Worm (Caenorhabditis elegans) whole organism, L3 larva: ENCODE measurements around the gene nhr-168.

Experiments used
- ama-1 ChIP-seq: fragments of 150-350 bp; optimal IDR thresholded peaks from 2 replicates; lab custom pipeline; 2018
- ceh-9 ChIP-seq: sonication (generic microtip); optimal IDR thresholded peaks from 2 replicates; lab custom pipeline; 2018; ENCODE audit warnings: missing biosample characterization, missing genetic modification characterization
- nhr-237 ChIP-seq: fragments of 150-350 bp; optimal IDR thresholded peaks from 2 replicates; lab custom pipeline; 2014; ENCODE audit warnings: missing biosample characterization, missing genetic modification characterization
- ztf-11 ChIP-seq: fragments of 150-350 bp; optimal IDR thresholded peaks from 2 replicates; lab custom pipeline; 2014; ENCODE audit warnings: missing biosample characterization, missing genetic modification characterization

DNA sequence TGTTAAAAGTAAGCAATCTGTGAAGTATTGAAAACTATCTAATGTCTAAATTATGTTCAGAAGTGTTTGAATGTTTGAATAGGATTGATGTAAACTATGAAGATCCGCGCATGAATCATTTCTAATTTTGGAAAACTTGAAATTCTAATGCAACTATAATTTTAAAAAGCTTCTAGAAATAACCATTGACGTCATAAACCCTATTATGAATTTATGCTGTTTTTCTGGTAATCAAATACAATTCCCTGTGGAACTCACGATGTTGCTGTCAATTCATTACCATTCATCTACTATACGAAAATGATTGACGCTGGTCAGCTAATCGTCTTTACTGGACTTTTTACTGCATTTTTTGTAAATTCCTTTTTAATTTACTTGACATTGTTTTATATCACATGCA is 6.2 kb downstream of the nhr-168 start, which contains the start of gene str-37:
- TF ChIP-seq ceh-9 (tag; lab: Kevin White, UChicago) (no peak), nhr-237 (tag; lab: Kevin White, UChicago) (no peak), ama-1 (lab: Kevin White, UChicago) (no peak), ztf-11 (no peak)
